Worm (Caenorhabditis elegans): ENCODE measurements around the gene str-173.

ce11 chrIV:4883984-4884383 lies 22.4 kb downstream of the str-173 start, which contains the start of gene str-166:
- no peak for TF ChIP-seq nhr-237 (tag; optimal IDR thresholded peaks at IDR 0.05)
- no peak for TF ChIP-seq ama-1 (optimal IDR thresholded peaks at IDR 0.05)
- no peak for TF ChIP-seq eor-1 (tag; optimal IDR thresholded peaks at IDR 0.05)
- TF ChIP-seq elt-3 (tag; optimal IDR thresholded peaks at IDR 0.05), result no peak
- no peak for TF ChIP-seq snpc-4 (tag; optimal IDR thresholded peaks at IDR 0.05)
- no peak for TF ChIP-seq fkh-10 (GFP tag; optimal IDR thresholded peaks at IDR 0.05)
- no peak for TF ChIP-seq nhr-28 (tag; optimal IDR thresholded peaks at IDR 0.05)
